Worm (Caenorhabditis elegans) whole organism, L4 larva: ENCODE measurements around the gene rib-2.

Experiments used
- D1046.2 ChIP-seq: fragments of 200-800 bp; sonication (Bioruptor generic); IDR thresholded peaks from 2 replicates; pipeline ENCODE4 v1.3.6; 2022; ENCODE audit warnings: missing genetic modification characterization, missing compliant biosample characterization
- F26F4.8 ChIP-seq: fragments of 200-800 bp; sonication (Bioruptor generic); conservative IDR thresholded peaks from 2 replicates; pipeline ENCODE4 v1.3.6; 2022; ENCODE audit warnings: missing genetic modification characterization, missing compliant biosample characterization
- F49E8.2 ChIP-seq: sonication (generic microtip); optimal IDR thresholded peaks from 2 replicates; lab custom pipeline; 2016; ENCODE audit warnings: missing compliant biosample characterization, mild to moderate bottlenecking, missing genetic modification characterization, borderline replicate concordance
- R02D3.7 ChIP-seq: fragments of 150-350 bp; sonication (generic microtip); optimal IDR thresholded peaks from 3 replicates; lab custom pipeline; 2014; ENCODE audit warnings: missing biosample characterization, missing genetic modification characterization
- T20F7.1 ChIP-seq: fragments of 200-800 bp; sonication (Bioruptor generic); optimal IDR thresholded peaks from 2 replicates; lab custom pipeline; 2018; ENCODE audit warnings: mild to moderate bottlenecking, missing genetic modification characterization, missing compliant biosample characterization
- T26A8.4 ChIP-seq: fragments of 200-800 bp; sonication (Bioruptor generic); IDR thresholded peaks from 2 replicates; pipeline ENCODE4 v1.3.6; 2022; ENCODE audit warnings: missing genetic modification characterization, missing compliant biosample characterization
- Y48G9A.11 ChIP-seq: fragments of 200-800 bp; sonication (Bioruptor generic); IDR thresholded peaks from 2 replicates; pipeline ENCODE4 v1.3.6; 2022; ENCODE audit warnings: missing genetic modification reagents, missing genetic modification characterization, missing compliant biosample characterization
- ZK546.5 ChIP-seq, 2 experiments: sonication (generic microtip); optimal IDR thresholded peaks; 2 replicates each; lab custom pipeline; 2017; ENCODE audit warnings: missing biosample characterization in 2 of 2, missing genetic modification characterization in 2 of 2
- aha-1 ChIP-seq: fragments of 150-350 bp; peaks from one replicate; lab custom pipeline; 2014; ENCODE audit warnings: missing biosample characterization, missing genetic modification characterization
- arid-1 ChIP-seq: fragments of 200-800 bp; sonication (Bioruptor generic); conservative IDR thresholded peaks from 2 replicates; pipeline ENCODE4 v1.3.6; 2022; ENCODE audit warnings: missing genetic modification reagents, missing genetic modification characterization, missing compliant biosample characterization
- attf-4 ChIP-seq: sonication (generic microtip); optimal IDR thresholded peaks from 3 replicates; lab custom pipeline; 2017; ENCODE audit warnings: missing biosample characterization, missing genetic modification characterization
- ceh-32 ChIP-seq: sonication (generic microtip); optimal IDR thresholded peaks from 2 replicates; lab custom pipeline; 2016; ENCODE audit warnings: mild to moderate bottlenecking, missing genetic modification characterization, missing compliant biosample characterization; ENCODE audit not compliant: poor library complexity
- ceh-82 ChIP-seq: sonication (generic microtip); optimal IDR thresholded peaks from 2 replicates; lab custom pipeline; 2017; ENCODE audit warnings: missing biosample characterization, missing genetic modification characterization
- cey-2 ChIP-seq: sonication (generic microtip); optimal IDR thresholded peaks from 3 replicates; lab custom pipeline; 2017; ENCODE audit warnings: missing genetic modification characterization, mild to moderate bottlenecking, missing compliant biosample characterization, antibody characterized with exemption, borderline replicate concordance; ENCODE audit not compliant: insufficient read depth
- daf-12 ChIP-seq: fragments of 150-350 bp; optimal IDR thresholded peaks from 2 replicates; lab custom pipeline; 2014; ENCODE audit warnings: missing biosample characterization, missing genetic modification reagents, missing genetic modification characterization
- daf-19 ChIP-seq: fragments of 200-800 bp; sonication (Bioruptor generic); conservative IDR thresholded peaks from 2 replicates; pipeline ENCODE4 v1.3.6; 2022; ENCODE audit warnings: missing genetic modification characterization, missing compliant biosample characterization
- duxl-1 ChIP-seq: sonication (generic microtip); optimal IDR thresholded peaks from 2 replicates; lab custom pipeline; 2016; ENCODE audit warnings: mild to moderate bottlenecking, missing genetic modification characterization, moderate library complexity, missing compliant biosample characterization; ENCODE audit not compliant: poor library complexity
- dve-1 ChIP-seq: sonication (generic microtip); optimal IDR thresholded peaks from 2 replicates; lab custom pipeline; 2017; ENCODE audit warnings: antibody characterized with exemption, mild to moderate bottlenecking, missing genetic modification characterization, missing compliant biosample characterization; ENCODE audit not compliant: insufficient read depth
- egl-27 ChIP-seq: sonication (generic microtip); optimal IDR thresholded peaks from 3 replicates; lab custom pipeline; 2017; ENCODE audit warnings: missing biosample characterization, missing genetic modification reagents, missing genetic modification characterization
- egl-43 ChIP-seq: fragments of 200-800 bp; sonication (Bioruptor generic); IDR thresholded peaks from 2 replicates; pipeline ENCODE4 v1.3.6; 2022; ENCODE audit warnings: missing genetic modification reagents, missing genetic modification characterization, missing compliant biosample characterization
- fkh-10 ChIP-seq: fragments of 150-350 bp; optimal IDR thresholded peaks from 2 replicates; lab custom pipeline; 2014; ENCODE audit warnings: missing biosample characterization, missing genetic modification reagents, missing genetic modification characterization
- hif-1 ChIP-seq, 2 experiments: sonication (generic microtip); optimal IDR thresholded peaks; 2 replicates each; lab custom pipeline; 2016 to 2017; ENCODE audit warnings: missing compliant biosample characterization in 2 of 2, missing genetic modification characterization in 2 of 2, missing genetic modification reagents in 2 of 2, missing genotype in 2 of 2, mild to moderate bottlenecking in 1 of 2
- hlh-30 ChIP-seq: sonication (generic microtip); optimal IDR thresholded peaks from 2 replicates; lab custom pipeline; 2017; ENCODE audit warnings: antibody characterized with exemption, mild to moderate bottlenecking, missing genetic modification characterization, missing compliant biosample characterization; ENCODE audit not compliant: insufficient read depth
- jun-1 ChIP-seq: fragments of 150-350 bp; optimal IDR thresholded peaks from 2 replicates; lab custom pipeline; 2014; ENCODE audit warnings: missing biosample characterization, missing genetic modification reagents, missing genetic modification characterization
- lim-7 ChIP-seq: fragments of 200-800 bp; sonication (Bioruptor generic); IDR thresholded peaks from 2 replicates; pipeline ENCODE4 v1.3.6; 2022; ENCODE audit warnings: missing genetic modification characterization, missing compliant biosample characterization
- lin-15B ChIP-seq: fragments of 150-350 bp; sonication (generic microtip); optimal IDR thresholded peaks from 3 replicates; lab custom pipeline; 2014; ENCODE audit warnings: missing biosample characterization, missing genetic modification characterization
- lin-38 ChIP-seq: fragments of 200-800 bp; sonication (Bioruptor generic); IDR thresholded peaks from 2 replicates; pipeline ENCODE4 v1.3.6; 2022; ENCODE audit warnings: missing genetic modification reagents, missing genetic modification characterization, missing compliant biosample characterization
- lin-39 ChIP-seq: fragments of 150-350 bp; optimal IDR thresholded peaks from 2 replicates; lab custom pipeline; 2014; ENCODE audit warnings: missing biosample characterization, missing genetic modification reagents, missing genetic modification characterization
- madf-9 ChIP-seq: fragments of 200-800 bp; sonication (Bioruptor generic); conservative IDR thresholded peaks from 2 replicates; pipeline ENCODE4 v1.3.6; 2022; ENCODE audit warnings: missing genetic modification reagents, missing genetic modification characterization, missing compliant biosample characterization
- mdt-29 ChIP-seq: fragments of 200-800 bp; sonication (Bioruptor generic); IDR thresholded peaks from 2 replicates; pipeline ENCODE4 v1.3.6; 2022; ENCODE audit warnings: missing genetic modification reagents, missing genetic modification characterization, missing compliant biosample characterization
- mep-1 ChIP-seq: fragments of 150-350 bp; sonication (generic microtip); optimal IDR thresholded peaks from 3 replicates; lab custom pipeline; 2014; ENCODE audit warnings: missing biosample characterization, missing genetic modification characterization
- mes-2 ChIP-seq: sonication (generic microtip); optimal IDR thresholded peaks from 2 replicates; lab custom pipeline; 2016; ENCODE audit warnings: missing genotype, mild to moderate bottlenecking, missing genetic modification characterization, missing compliant biosample characterization; ENCODE audit not compliant: poor library complexity, severe bottlenecking
- mxl-3 ChIP-seq: fragments of 200-800 bp; sonication (Bioruptor generic); optimal IDR thresholded peaks from 2 replicates; lab custom pipeline; 2018; ENCODE audit warnings: mild to moderate bottlenecking, missing genetic modification characterization, missing compliant biosample characterization
- nhr-10 ChIP-seq: fragments of 150-350 bp; optimal IDR thresholded peaks from 2 replicates; lab custom pipeline; 2014; ENCODE audit warnings: missing biosample characterization, missing genetic modification characterization
- nhr-11 ChIP-seq: fragments of 150-350 bp; optimal IDR thresholded peaks from 2 replicates; lab custom pipeline; 2014; ENCODE audit warnings: missing biosample characterization, missing genetic modification characterization
- nhr-41 ChIP-seq: fragments of 200-800 bp; sonication (Bioruptor generic); IDR thresholded peaks from 2 replicates; pipeline ENCODE4 v1.3.6; 2022; ENCODE audit warnings: missing genetic modification reagents, missing genetic modification characterization, missing compliant biosample characterization
- nhr-42 ChIP-seq: fragments of 200-800 bp; sonication (Bioruptor generic); IDR thresholded peaks from 2 replicates; pipeline ENCODE4 v1.3.6; 2022; ENCODE audit warnings: missing genetic modification characterization, missing compliant biosample characterization
- nhr-48 ChIP-seq: sonication (generic microtip); optimal IDR thresholded peaks from 2 replicates; lab custom pipeline; 2016; ENCODE audit warnings: mild to moderate bottlenecking, missing genetic modification characterization, missing compliant biosample characterization
- nhr-6 ChIP-seq: fragments of 150-350 bp; optimal IDR thresholded peaks from 2 replicates; lab custom pipeline; 2014; ENCODE audit warnings: missing biosample characterization, missing genetic modification characterization
- php-3 ChIP-seq: fragments of 200-800 bp; sonication (Bioruptor generic); IDR thresholded peaks from 2 replicates; pipeline ENCODE4 v1.3.6; 2022; ENCODE audit warnings: missing genetic modification reagents, missing genetic modification characterization, missing compliant biosample characterization
- saeg-2 ChIP-seq: fragments of 200-800 bp; sonication (Bioruptor generic); IDR thresholded peaks from 2 replicates; pipeline ENCODE4 v1.3.6; 2022; ENCODE audit warnings: missing genetic modification reagents, missing genetic modification characterization, missing compliant biosample characterization
- skn-1 ChIP-seq: fragments of 150-350 bp; optimal IDR thresholded peaks from 2 replicates; lab custom pipeline; 2014; ENCODE audit warnings: missing biosample characterization, missing genetic modification characterization
- snpc-1.2 ChIP-seq: fragments of 200-800 bp; sonication (Bioruptor generic); IDR thresholded peaks from 2 replicates; pipeline ENCODE4 v1.3.6; 2022; ENCODE audit warnings: missing genetic modification reagents, missing genetic modification characterization, missing compliant biosample characterization
- snpc-4 ChIP-seq: fragments of 150-350 bp; optimal IDR thresholded peaks from 2 replicates; lab custom pipeline; 2014; ENCODE audit warnings: missing biosample characterization, missing genetic modification characterization
- tag-97 ChIP-seq: fragments of 200-800 bp; sonication (Bioruptor generic); IDR thresholded peaks from 2 replicates; pipeline ENCODE4 v1.3.6; 2022; ENCODE audit warnings: missing genetic modification characterization, missing compliant biosample characterization
- tra-1 ChIP-seq: fragments of 200-800 bp; sonication (Bioruptor generic); IDR thresholded peaks from 2 replicates; pipeline ENCODE4 v1.3.6; 2022; ENCODE audit warnings: missing genetic modification reagents, missing genetic modification characterization, missing compliant biosample characterization
- vab-7 ChIP-seq: fragments of 200-800 bp; sonication (Bioruptor generic); IDR thresholded peaks from 2 replicates; pipeline ENCODE4 v1.3.6; 2022; ENCODE audit warnings: missing genetic modification reagents, missing genetic modification characterization, missing compliant biosample characterization
- zag-1 ChIP-seq: fragments of 150-350 bp; optimal IDR thresholded peaks from 2 replicates; lab custom pipeline; 2014; ENCODE audit warnings: missing biosample characterization, missing genetic modification characterization
- zip-11 ChIP-seq: fragments of 200-800 bp; sonication (Bioruptor generic); IDR thresholded peaks from 2 replicates; pipeline ENCODE4 v1.3.6; 2022; ENCODE audit warnings: missing genetic modification characterization, missing compliant biosample characterization

Gene rib-2

ce11 chrIII:10719057-10719456 is 23.6 kb upstream of the rib-2 start (continued):
- peak; percentile 40 for TF ChIP-seq mes-2 (tag; lab: Kevin White, UChicago)
- TF ChIP-seq lin-38 = 0 out of 2 replicates have a peak, but pooled peaks have one; percentile 16
- 0 out of 2 replicates have a peak, but pooled peaks have one; percentile 41 for TF ChIP-seq mdt-29 (GFP tag; lab: Robert Waterston, UW)

ce11 chrIII:10720170-10720569 is 22.4 kb upstream of the rib-2 start:
- TF ChIP-seq ceh-32 (tag; lab: Kevin White, UChicago) = no peak
- TF ChIP-seq duxl-1 = no peak
- no peak for TF ChIP-seq snpc-4 (tag; lab: Kevin White, UChicago)
- peak; percentile 90 for TF ChIP-seq dve-1 (tag; lab: Kevin White, UChicago)
- no peak for TF ChIP-seq daf-19 (GFP tag; lab: Robert Waterston, UW)
- no peak for TF ChIP-seq R02D3.7 (tag; lab: Kevin White, UChicago)
- TF ChIP-seq nhr-10 (tag; lab: Kevin White, UChicago) = peak; percentile 13
- no peak for TF ChIP-seq lin-39 (tag; lab: Kevin White, UChicago)
- TF ChIP-seq F26F4.8 (GFP tag; lab: Robert Waterston, UW) = no peak
- peak; percentile 87 for TF ChIP-seq mxl-3 (GFP tag; lab: Kevin White, UChicago)
- peak; percentile 79 for TF ChIP-seq egl-43
- no peak for TF ChIP-seq attf-4 (tag; lab: Kevin White, UChicago)
- no peak for TF ChIP-seq zip-11
- no peak for TF ChIP-seq tag-97 (GFP tag; lab: Robert Waterston, UW)
- TF ChIP-seq aha-1 (tag; lab: Kevin White, UChicago) = no peak
- TF ChIP-seq egl-27 (tag; lab: Kevin White, UChicago) = no peak
- no peak for TF ChIP-seq daf-12 (tag; lab: Kevin White, UChicago)
- peak; percentile 17 for TF ChIP-seq jun-1 (tag; lab: Kevin White, UChicago)
- peak; percentile 81 for TF ChIP-seq mep-1 (tag; lab: Kevin White, UChicago)
- peak; percentile 72; the same call in 1 of the 2 replicates for TF ChIP-seq mdt-29 (GFP tag; lab: Robert Waterston, UW)
- no peak for TF ChIP-seq skn-1
- TF ChIP-seq snpc-1.2 (GFP tag; lab: Robert Waterston, UW) = peak; percentile 17; the same call in 1 of the 2 replicates
- TF ChIP-seq madf-9 = peak; percentile 54; the same call in 1 of the 2 replicates
- no peak for TF ChIP-seq ceh-82 (tag; lab: Kevin White, UChicago)
- TF ChIP-seq Y48G9A.11 (GFP tag; lab: Robert Waterston, UW) = no peak
- no peak for TF ChIP-seq cey-2 (tag; lab: Kevin White, UChicago)
- TF ChIP-seq T20F7.1 (GFP tag; lab: Kevin White, UChicago) = peak; percentile 38
- TF ChIP-seq arid-1 (GFP tag; lab: Robert Waterston, UW) = peak; percentile 68; the same call in 1 of the 2 replicates
- TF ChIP-seq lin-15B (tag; lab: Kevin White, UChicago) = no peak
- no peak for TF ChIP-seq D1046.2
- no peak for TF ChIP-seq lim-7 (GFP tag; lab: Robert Waterston, UW)
- TF ChIP-seq fkh-10 (GFP tag; lab: Kevin White, UChicago) = peak; percentile 36
- peak; percentile 76 for TF ChIP-seq nhr-11 (tag; lab: Kevin White, UChicago)
- peak; percentile 79 for TF ChIP-seq T26A8.4 (GFP tag; lab: Robert Waterston, UW)
- peak; percentile 17 for TF ChIP-seq nhr-6 (tag; lab: Kevin White, UChicago)
- TF ChIP-seq hlh-30 (tag; lab: Kevin White, UChicago) = peak; percentile 89
- TF ChIP-seq tra-1 = peak; percentile 52; the same call in 1 of the 2 replicates
- peak in 1 of 2 experiments; percentile 90 for TF ChIP-seq hif-1 (tag; optimal IDR thresholded peaks at IDR 0.05; lab: Kevin White, UChicago)
- no peak for TF ChIP-seq zag-1 (tag; lab: Kevin White, UChicago)
- TF ChIP-seq php-3 (GFP tag; lab: Robert Waterston, UW) = peak; percentile 84
- no peak for TF ChIP-seq F49E8.2
- 0 out of 2 replicates have a peak, but pooled peaks have one; percentile 23 for TF ChIP-seq vab-7 (GFP tag; lab: Robert Waterston, UW)
- no peak for TF ChIP-seq ZK546.5 (tag; optimal IDR thresholded peaks at IDR 0.05; lab: Kevin White, UChicago)
- peak; percentile 61 for TF ChIP-seq saeg-2 (GFP tag; lab: Robert Waterston, UW)
- peak; percentile 67 for TF ChIP-seq nhr-41 (GFP tag; lab: Robert Waterston, UW)
- TF ChIP-seq nhr-48 (tag; lab: Kevin White, UChicago) = peak; percentile 80
- 0 out of 2 replicates have a peak, but pooled peaks have one; percentile 23 for TF ChIP-seq nhr-42
